Fruit fly (Drosophila melanogaster) whole organism, pupa: ENCODE results near the gene Gr98b.

Experiments used
- CG12605 ChIP-seq: fragments of 200-800 bp; sonication (Bioruptor generic); IDR thresholded peaks from 2 replicates; pipeline ENCODE4 v1.3.6; 2022; ENCODE audit warnings: missing biosample characterization, missing genetic modification characterization
- CG17806 ChIP-seq: fragments of 200-800 bp; sonication (Bioruptor generic); optimal IDR thresholded peaks from 2 replicates; lab custom pipeline; 2018; ENCODE audit warnings: missing biosample characterization, mild to moderate bottlenecking, missing genetic modification characterization, moderate library complexity
- CG32121 ChIP-seq: fragments of 200-800 bp; sonication (Bioruptor generic); IDR thresholded peaks from 2 replicates; pipeline ENCODE4 v1.3.6; 2022; ENCODE audit warnings: missing biosample characterization, missing genetic modification characterization
- CG34367 ChIP-seq: fragments of 200-800 bp; sonication (Bioruptor generic); optimal IDR thresholded peaks from 2 replicates; lab custom pipeline; 2018; ENCODE audit warnings: missing biosample characterization, mild to moderate bottlenecking, missing genetic modification characterization
- CG4496 ChIP-seq: fragments of 200-800 bp; sonication (Bioruptor generic); IDR thresholded peaks from 3 replicates; pipeline ENCODE4 v1.3.6; 2022; ENCODE audit warnings: missing biosample characterization, missing genetic modification characterization
- CG8301 ChIP-seq: fragments of 200-800 bp; sonication (Bioruptor generic); optimal IDR thresholded peaks from 2 replicates; lab custom pipeline; 2018; ENCODE audit warnings: missing biosample characterization, mild to moderate bottlenecking, missing genetic modification characterization
- CG9948 ChIP-seq: fragments of 200-800 bp; sonication (Bioruptor generic); optimal IDR thresholded peaks from 2 replicates; lab custom pipeline; 2018; ENCODE audit warnings: missing biosample characterization, mild to moderate bottlenecking, missing genetic modification characterization, moderate library complexity
- EcR ChIP-seq: fragments of 200-800 bp; sonication (Bioruptor generic); optimal IDR thresholded peaks from 3 replicates; lab custom pipeline; 2019; ENCODE audit warnings: missing biosample characterization, missing genetic modification characterization, mild to moderate bottlenecking, moderate library complexity, missing genetic modification reagents
- Ets98B ChIP-seq: fragments of 200-800 bp; sonication (Bioruptor generic); IDR thresholded peaks from 2 replicates; pipeline ENCODE4 v1.3.6; 2022; ENCODE audit warnings: missing biosample characterization, missing genetic modification characterization
- Pif1A ChIP-seq: fragments of 200-800 bp; sonication (Bioruptor generic); optimal IDR thresholded peaks from 3 replicates; lab custom pipeline; 2016; ENCODE audit warnings: missing biosample characterization, missing genetic modification characterization
- Pif1B ChIP-seq: fragments of 200-800 bp; sonication (Bioruptor generic); optimal IDR thresholded peaks from 3 replicates; lab custom pipeline; 2016; ENCODE audit warnings: missing biosample characterization, missing genetic modification characterization
- Snoo ChIP-seq: fragments of 200-800 bp; sonication (Bioruptor generic); optimal IDR thresholded peaks from 3 replicates; lab custom pipeline; 2017; ENCODE audit warnings: missing biosample characterization, mild to moderate bottlenecking, missing genetic modification characterization, inconsistent platforms
- fd96Ca ChIP-seq: fragments of 200-800 bp; sonication (Bioruptor generic); IDR thresholded peaks from 3 replicates; pipeline ENCODE4 v1.3.6; 2022; ENCODE audit warnings: missing biosample characterization, missing genetic modification characterization
- gl ChIP-seq: fragments of 200-800 bp; sonication (Bioruptor generic); optimal IDR thresholded peaks from 2 replicates; lab custom pipeline; 2018; ENCODE audit warnings: missing biosample characterization, mild to moderate bottlenecking, missing genetic modification characterization

DNA sequence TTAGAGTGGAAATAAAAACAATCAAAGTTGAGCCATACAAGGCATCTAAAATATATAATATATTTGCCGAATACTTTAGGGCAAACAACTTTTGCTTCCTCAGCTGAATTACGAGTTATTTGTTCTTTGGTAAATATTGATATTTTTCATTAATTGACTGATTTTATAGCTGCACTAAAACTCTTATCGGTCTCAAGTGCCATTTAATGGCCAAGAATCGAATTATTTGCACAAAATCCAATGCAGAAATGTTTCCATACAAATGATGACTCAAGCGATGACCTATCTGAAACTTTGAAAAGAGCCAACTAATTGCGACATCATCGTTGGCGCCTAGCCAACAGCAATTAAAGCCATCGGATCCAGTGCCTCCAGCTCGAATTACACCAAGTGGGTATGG, 11.1 kb downstream of the Gr98b start:
- no peak for TF ChIP-seq CG9948 (tag; lab: Kevin White, UChicago)
- TF ChIP-seq Snoo (tag; lab: Kevin White, UChicago): no peak
- TF ChIP-seq CG12605 (GFP tag; lab: Robert Waterston, UW): no peak
- no peak for TF ChIP-seq CG8301
- TF ChIP-seq CG4496 (GFP tag; lab: Robert Waterston, UW): no peak
- no peak for TF ChIP-seq CG32121 (GFP tag; lab: Robert Waterston, UW)
- TF ChIP-seq Pif1A (GFP tag; lab: Kevin White, UChicago): no peak
- TF ChIP-seq fd96Ca: no peak
- TF ChIP-seq CG34367: no peak
- no peak for TF ChIP-seq Ets98B (GFP tag; lab: Robert Waterston, UW)
- TF ChIP-seq gl: no peak
- TF ChIP-seq EcR (GFP tag; lab: Kevin White, UChicago): no peak
- no peak for TF ChIP-seq CG17806 (tag; lab: Kevin White, UChicago)
- no peak for TF ChIP-seq Pif1B (GFP tag; lab: Kevin White, UChicago)
